Fruit fly (Drosophila melanogaster) whole organism, embryonic: ENCODE data around the gene CG3556.
A peak's percentile ranks its signal among the peaks of the same experiment; 100 is the strongest.

Source experiments
- ATbp ChIP-seq: fragments of 200-800 bp; sonication (Bioruptor generic); optimal IDR thresholded peaks from 2 replicates; lab custom pipeline; 2017; ENCODE audit warnings: missing biosample characterization, mild to moderate bottlenecking, missing genetic modification characterization, missing genetic modification reagents
- B-H2 ChIP-seq: fragments of 200-800 bp; sonication (Bioruptor generic); optimal IDR thresholded peaks from 2 replicates; lab custom pipeline; 2018; ENCODE audit warnings: missing biosample characterization, mild to moderate bottlenecking, missing genetic modification characterization
- Bdp1 ChIP-seq: fragments of 200-800 bp; sonication (Bioruptor generic); optimal IDR thresholded peaks from 3 replicates; lab custom pipeline; 2016; ENCODE audit warnings: missing biosample characterization, missing genetic modification characterization
- BtbVII ChIP-seq: fragments of 200-800 bp; sonication (Bioruptor generic); optimal IDR thresholded peaks from 3 replicates; lab custom pipeline; 2017; ENCODE audit warnings: missing biosample characterization, mild to moderate bottlenecking, missing genetic modification characterization
- CG11504 ChIP-seq: fragments of 200-800 bp; sonication (Bioruptor generic); optimal IDR thresholded peaks from 3 replicates; lab custom pipeline; 2019; ENCODE audit warnings: missing biosample characterization, mild to moderate bottlenecking, missing genetic modification characterization, moderate library complexity
- CG13296 ChIP-seq: fragments of 200-800 bp; sonication (Bioruptor generic); optimal IDR thresholded peaks from 3 replicates; lab custom pipeline; 2018; ENCODE audit warnings: missing biosample characterization, mild to moderate bottlenecking, missing genetic modification characterization
- CG14441 ChIP-seq: fragments of 200-800 bp; sonication (Bioruptor generic); IDR thresholded peaks from 2 replicates; pipeline ENCODE4 v1.3.6; 2022; ENCODE audit warnings: missing biosample characterization, missing genetic modification characterization
- CG15514 ChIP-seq: fragments of 200-800 bp; sonication (Bioruptor generic); optimal IDR thresholded peaks from 3 replicates; lab custom pipeline; 2017; ENCODE audit warnings: missing biosample characterization, missing genetic modification characterization, mild to moderate bottlenecking, moderate library complexity, missing genetic modification reagents
- CG15601 ChIP-seq: fragments of 200-800 bp; sonication (Bioruptor generic); optimal IDR thresholded peaks from 3 replicates; lab custom pipeline; 2019; ENCODE audit warnings: missing biosample characterization, mild to moderate bottlenecking, missing genetic modification characterization, moderate library complexity
- CG15696 ChIP-seq: fragments of 200-800 bp; sonication (Bioruptor generic); optimal IDR thresholded peaks from 2 replicates; lab custom pipeline; 2019; ENCODE audit warnings: missing biosample characterization, mild to moderate bottlenecking, missing genetic modification characterization, moderate library complexity
- CG2120 ChIP-seq: fragments of 200-800 bp; sonication (Bioruptor generic); optimal IDR thresholded peaks from 3 replicates; lab custom pipeline; 2016; ENCODE audit warnings: missing biosample characterization, missing genetic modification characterization
- CG31365 ChIP-seq: fragments of 200-800 bp; sonication (Bioruptor generic); optimal IDR thresholded peaks from 2 replicates; lab custom pipeline; 2018; ENCODE audit warnings: missing biosample characterization, mild to moderate bottlenecking, missing genetic modification characterization
- CG31388 ChIP-seq: fragments of 200-800 bp; sonication (Bioruptor generic); optimal IDR thresholded peaks from 2 replicates; lab custom pipeline; 2016; ENCODE audit warnings: missing biosample characterization, missing genetic modification characterization
- CG8388 ChIP-seq: fragments of 200-800 bp; sonication (Bioruptor generic); optimal IDR thresholded peaks from 2 replicates; lab custom pipeline; 2019; ENCODE audit warnings: missing biosample characterization, mild to moderate bottlenecking, missing genetic modification characterization, moderate library complexity
- D ChIP-seq, 2 experiments: fragments of 200-800 bp in 1 of 2; fragments of >200 bp in 1 of 2; sonication (Bioruptor generic) in 1 of 2; optimal IDR thresholded peaks; 2 replicates in 1 of 2; 3 replicates in 1 of 2; lab custom pipeline; 2017; ENCODE audit warnings: mild to moderate bottlenecking in 1 of 2, missing biosample characterization in 1 of 2, missing genetic modification characterization in 1 of 2, missing genetic modification reagents in 1 of 2
- Dll ChIP-seq: fragments of 200-800 bp; sonication (Bioruptor generic); IDR thresholded peaks from 4 replicates; pipeline ENCODE4 v1.3.6; 2022; ENCODE audit warnings: missing biosample characterization, missing genetic modification characterization; ENCODE audit not compliant: partially characterized antibody
- Ets97D ChIP-seq: fragments of 200-800 bp; sonication (Bioruptor generic); optimal IDR thresholded peaks from 3 replicates; lab custom pipeline; 2016; ENCODE audit warnings: missing biosample characterization, missing genetic modification characterization
- GATAe ChIP-seq: fragments of 200-800 bp; sonication (Bioruptor generic); conservative IDR thresholded peaks from 2 replicates; pipeline ENCODE4 v1.3.6; 2022; ENCODE audit warnings: missing biosample characterization, missing genetic modification characterization
- HHEX ChIP-seq: fragments of 200-800 bp; sonication (Bioruptor generic); optimal IDR thresholded peaks from 3 replicates; lab custom pipeline; 2017; ENCODE audit warnings: missing biosample characterization, mild to moderate bottlenecking, missing genetic modification characterization, missing genetic modification reagents
- Hey ChIP-seq: fragments of 200-800 bp; sonication (Bioruptor generic); optimal IDR thresholded peaks from 3 replicates; lab custom pipeline; 2018; ENCODE audit warnings: missing biosample characterization, mild to moderate bottlenecking, missing genetic modification characterization
- Hr78 ChIP-seq, 2 experiments: fragments of 200-800 bp in 1 of 2; fragments of >200 bp in 1 of 2; sonication (Bioruptor generic) in 1 of 2; optimal IDR thresholded peaks; 2 replicates each; lab custom pipeline; 2017 to 2019; ENCODE audit warnings: missing biosample characterization in 2 of 2, missing genetic modification characterization in 2 of 2, mild to moderate bottlenecking in 1 of 2, moderate library complexity in 1 of 2
- Kr ChIP-seq: fragments of 200-800 bp; sonication (Bioruptor generic); optimal IDR thresholded peaks from 2 replicates; lab custom pipeline; 2017; ENCODE audit warnings: missing biosample characterization, mild to moderate bottlenecking, missing genetic modification characterization
- Mrtf ChIP-seq: fragments of 200-800 bp; sonication (Bioruptor generic); IDR thresholded peaks from 3 replicates; pipeline ENCODE4 v1.3.6; 2022; ENCODE audit warnings: missing biosample characterization, missing genetic modification characterization
- NK7.1 ChIP-seq: fragments of 200-800 bp; sonication (Bioruptor generic); optimal IDR thresholded peaks from 3 replicates; lab custom pipeline; 2016; ENCODE audit warnings: missing biosample characterization, missing genetic modification characterization
- Nf-YA ChIP-seq: fragments of 200-800 bp; sonication (Bioruptor generic); IDR thresholded peaks from 2 replicates; pipeline ENCODE4 v1.3.6; 2022; ENCODE audit warnings: missing biosample characterization, missing genetic modification characterization
- Pdp1 ChIP-seq, 2 experiments: fragments of 200-800 bp; sonication (Bioruptor generic); optimal IDR thresholded peaks; 3 replicates each; lab custom pipeline; 2016; ENCODE audit warnings: missing biosample characterization in 2 of 2, missing genetic modification characterization in 2 of 2, mild to moderate bottlenecking in 1 of 2, moderate library complexity in 1 of 2
- Sin3A ChIP-seq: fragments of >200 bp; optimal IDR thresholded peaks from 2 replicates; lab custom pipeline; 2018
- ap ChIP-seq: fragments of 200-800 bp; sonication (Bioruptor generic); IDR thresholded peaks from 2 replicates; pipeline ENCODE4 v1.3.6; 2022; ENCODE audit warnings: missing biosample characterization, missing genetic modification characterization
- ase ChIP-seq: fragments of 200-800 bp; sonication (Bioruptor generic); IDR thresholded peaks from 3 replicates; pipeline ENCODE4 v1.3.6; 2022; ENCODE audit warnings: missing biosample characterization, missing genetic modification characterization
- cato ChIP-seq: fragments of 200-800 bp; sonication (Bioruptor generic); optimal IDR thresholded peaks from 2 replicates; lab custom pipeline; 2016; ENCODE audit warnings: missing biosample characterization, missing genetic modification characterization, borderline replicate concordance
- caup ChIP-seq: fragments of 200-800 bp; sonication (Bioruptor generic); optimal IDR thresholded peaks from 3 replicates; lab custom pipeline; 2017; ENCODE audit warnings: missing biosample characterization, mild to moderate bottlenecking, missing genetic modification characterization, moderate library complexity; ENCODE audit not compliant: severe bottlenecking
- cg ChIP-seq: fragments of 200-800 bp; sonication (Bioruptor generic); optimal IDR thresholded peaks from 3 replicates; lab custom pipeline; 2019; ENCODE audit warnings: missing biosample characterization, mild to moderate bottlenecking, missing genetic modification characterization, moderate library complexity
- ci ChIP-seq: fragments of 200-800 bp; sonication (Bioruptor generic); IDR thresholded peaks from 3 replicates; pipeline ENCODE4 v1.3.6; 2022; ENCODE audit warnings: missing biosample characterization, missing genetic modification characterization
- da ChIP-seq: fragments of 200-800 bp; sonication (Bioruptor generic); optimal IDR thresholded peaks from 2 replicates; lab custom pipeline; 2016; ENCODE audit warnings: missing biosample characterization, missing genetic modification characterization
- exex ChIP-seq: fragments of 200-800 bp; sonication (Bioruptor generic); optimal IDR thresholded peaks from 4 replicates; lab custom pipeline; 2018; ENCODE audit warnings: missing biosample characterization, mild to moderate bottlenecking, missing genetic modification characterization, moderate library complexity
- fd64A ChIP-seq: fragments of 200-800 bp; sonication (Bioruptor generic); optimal IDR thresholded peaks from 3 replicates; lab custom pipeline; 2018; ENCODE audit warnings: missing biosample characterization, mild to moderate bottlenecking, missing genetic modification characterization
- fu2 ChIP-seq: fragments of 200-800 bp; sonication (Bioruptor generic); optimal IDR thresholded peaks from 2 replicates; lab custom pipeline; 2016; ENCODE audit warnings: missing biosample characterization, missing genetic modification characterization
- gce ChIP-seq: fragments of 200-800 bp; sonication (Bioruptor generic); IDR thresholded peaks from 3 replicates; pipeline ENCODE4 v1.3.6; 2022; ENCODE audit warnings: missing biosample characterization, missing genetic modification characterization
- gsb-n ChIP-seq: fragments of 200-800 bp; sonication (Bioruptor generic); optimal IDR thresholded peaks from 3 replicates; lab custom pipeline; 2018; ENCODE audit warnings: missing biosample characterization, mild to moderate bottlenecking, missing genetic modification characterization
- her ChIP-seq: fragments of 200-800 bp; sonication (Bioruptor generic); optimal IDR thresholded peaks from 2 replicates; lab custom pipeline; 2016; ENCODE audit warnings: missing biosample characterization, missing genetic modification characterization
- nau ChIP-seq: fragments of 200-800 bp; sonication (Bioruptor generic); optimal IDR thresholded peaks from 3 replicates; lab custom pipeline; 2017; ENCODE audit warnings: missing biosample characterization, mild to moderate bottlenecking, missing genetic modification characterization, missing genetic modification reagents
- phol ChIP-seq: fragments of 200-800 bp; sonication (Bioruptor generic); optimal IDR thresholded peaks from 3 replicates; lab custom pipeline; 2018; ENCODE audit warnings: missing biosample characterization, mild to moderate bottlenecking, missing genetic modification characterization, moderate library complexity
- psq ChIP-seq: fragments of 200-800 bp; sonication (Bioruptor generic); optimal IDR thresholded peaks from 2 replicates; lab custom pipeline; 2017; ENCODE audit warnings: missing biosample characterization, missing genetic modification characterization
- sc ChIP-seq, 3 experiments: fragments of >200 bp in 2 of 3; fragments of 200-800 bp in 1 of 3; sonication (Bioruptor generic) in 1 of 3; optimal IDR thresholded peaks; 2 replicates in 2 of 3; 3 replicates in 1 of 3; lab custom pipeline; 2017; ENCODE audit warnings: mild to moderate bottlenecking in 1 of 3, missing biosample characterization in 1 of 3, missing genetic modification characterization in 1 of 3, missing genetic modification reagents in 1 of 3
- sim ChIP-seq: fragments of 200-800 bp; sonication (Bioruptor generic); IDR thresholded peaks from 2 replicates; pipeline ENCODE4 v1.3.6; 2022; ENCODE audit warnings: missing biosample characterization, missing genetic modification characterization
- slp2 ChIP-seq: fragments of 200-800 bp; sonication (Bioruptor generic); optimal IDR thresholded peaks from 2 replicates; lab custom pipeline; 2016; ENCODE audit warnings: missing biosample characterization, missing genetic modification characterization
- sqz ChIP-seq: fragments of 200-800 bp; sonication (Bioruptor generic); optimal IDR thresholded peaks from 3 replicates; lab custom pipeline; 2018; ENCODE audit warnings: missing biosample characterization, mild to moderate bottlenecking, missing genetic modification characterization
- tll ChIP-seq, 2 experiments: fragments of 200-800 bp in 1 of 2; fragments of >200 bp in 1 of 2; sonication (Bioruptor generic) in 1 of 2; optimal IDR thresholded peaks; 2 replicates each; lab custom pipeline; 2017 to 2019; ENCODE audit warnings: missing biosample characterization in 2 of 2, missing genetic modification characterization in 2 of 2, mild to moderate bottlenecking in 1 of 2, moderate library complexity in 1 of 2
- wdn ChIP-seq: fragments of 200-800 bp; sonication (Bioruptor generic); IDR thresholded peaks from 2 replicates; pipeline ENCODE4 v1.3.6; 2022; ENCODE audit warnings: missing biosample characterization, missing genetic modification characterization
- wek ChIP-seq: fragments of 200-800 bp; sonication (Bioruptor generic); optimal IDR thresholded peaks from 3 replicates; lab custom pipeline; 2018; ENCODE audit warnings: missing biosample characterization, mild to moderate bottlenecking, missing genetic modification characterization, moderate library complexity

The CG3556 gene

dm6 chrX:4555833-4556232, 25.8 kb downstream of the CG3556 start:
- TF ChIP-seq sqz, result peak; percentile 50
- TF ChIP-seq nau (GFP tag; lab: Kevin White, UChicago), result no peak
- TF ChIP-seq Mrtf (GFP tag; lab: Robert Waterston, UW), result no peak
- no peak for TF ChIP-seq CG14441
- no peak for TF ChIP-seq Hr78 (GFP tag; optimal IDR thresholded peaks at IDR 0.05; lab: Kevin White, UChicago)
- TF ChIP-seq CG13296, result no peak
- no peak for TF ChIP-seq CG31388 (GFP tag; lab: Kevin White, UChicago)
- TF ChIP-seq CG2120 (GFP tag; lab: Kevin White, UChicago), result no peak
- TF ChIP-seq exex, result peak; percentile 13
- TF ChIP-seq CG15696 (tag; lab: Kevin White, UChicago), result no peak
- TF ChIP-seq sc (optimal IDR thresholded peaks at IDR 0.05; lab: Kevin White, UChicago), result no peak
- no peak for TF ChIP-seq sc (GFP tag; optimal IDR thresholded peaks at IDR 0.05; lab: Kevin White, UChicago)
- no peak for TF ChIP-seq HHEX
- TF ChIP-seq Ets97D, result no peak
- no peak for TF ChIP-seq phol
- no peak for TF ChIP-seq Sin3A (lab: Kevin White, UChicago)
- TF ChIP-seq ap, result no peak
- TF ChIP-seq da, result no peak
- no peak for TF ChIP-seq CG8388 (GFP tag; lab: Kevin White, UChicago)
- no peak for TF ChIP-seq CG15601 (tag; lab: Kevin White, UChicago)
- no peak for TF ChIP-seq B-H2 (GFP tag; lab: Kevin White, UChicago)
- TF ChIP-seq tll (GFP tag; optimal IDR thresholded peaks at IDR 0.05; lab: Kevin White, UChicago), result no peak
- TF ChIP-seq ase (GFP tag; lab: Robert Waterston, UW), result no peak
- TF ChIP-seq Nf-YA (GFP tag; lab: Robert Waterston, UW), result no peak
- no peak for TF ChIP-seq fd64A
- TF ChIP-seq Kr (GFP tag; lab: Kevin White, UChicago), result no peak
- no peak for TF ChIP-seq BtbVII (GFP tag; lab: Kevin White, UChicago)
- TF ChIP-seq slp2 (GFP tag; lab: Kevin White, UChicago), result no peak
- TF ChIP-seq psq (GFP tag; lab: Kevin White, UChicago), result no peak
- no peak for TF ChIP-seq Dll (GFP tag; lab: Robert Waterston, UW)
- no peak for TF ChIP-seq fu2 (GFP tag; lab: Kevin White, UChicago)
- peak; percentile 8 for TF ChIP-seq CG11504 (tag; lab: Kevin White, UChicago)
- TF ChIP-seq wek (GFP tag; lab: Kevin White, UChicago), result no peak
- TF ChIP-seq CG15514 (GFP tag; lab: Kevin White, UChicago), result no peak
- no peak for TF ChIP-seq Bdp1 (GFP tag; lab: Kevin White, UChicago)
- TF ChIP-seq Hey (tag; lab: Kevin White, UChicago), result no peak
- no peak for TF ChIP-seq ATbp (GFP tag; lab: Kevin White, UChicago)
- peak; percentile 41 for TF ChIP-seq caup (GFP tag; lab: Kevin White, UChicago)
- TF ChIP-seq NK7.1, result no peak
- no peak for TF ChIP-seq CG31365
- TF ChIP-seq cato (GFP tag; lab: Kevin White, UChicago), result no peak
- no peak for TF ChIP-seq wdn (GFP tag; lab: Robert Waterston, UW)
- no peak for TF ChIP-seq Pdp1 (GFP tag; optimal IDR thresholded peaks at IDR 0.05; lab: Kevin White, UChicago)
- TF ChIP-seq sim (GFP tag; lab: Robert Waterston, UW), result no peak
- TF ChIP-seq D (optimal IDR thresholded peaks at IDR 0.05; lab: Kevin White, UChicago), result no peak
- TF ChIP-seq D (GFP tag; optimal IDR thresholded peaks at IDR 0.05; lab: Kevin White, UChicago), result no peak
- TF ChIP-seq gce, result no peak
- TF ChIP-seq GATAe, result peak; percentile 30; the same call in 1 of the 2 replicates
- TF ChIP-seq ci, result no peak
- TF ChIP-seq cg, result peak; percentile 8
- no peak for TF ChIP-seq her
- TF ChIP-seq gsb-n (tag; lab: Kevin White, UChicago), result no peak
